Fruit fly (Drosophila melanogaster) whole organism, embryonic: ENCODE data around the gene QC.
A peak's percentile ranks its signal among the peaks of the same experiment; 100 is the strongest.

Experiments
- Atf6 ChIP-seq: fragments of 200-800 bp; sonication (Bioruptor generic); IDR thresholded peaks from 2 replicates; pipeline ENCODE4 v1.3.6; 2022; ENCODE audit warnings: missing biosample characterization, missing genetic modification characterization
- Bdp1 ChIP-seq: fragments of 200-800 bp; sonication (Bioruptor generic); optimal IDR thresholded peaks from 3 replicates; lab custom pipeline; 2016; ENCODE audit warnings: missing biosample characterization, missing genetic modification characterization
- CG1024 ChIP-seq: fragments of 200-800 bp; sonication (Bioruptor generic); IDR thresholded peaks from 2 replicates; pipeline ENCODE4 v1.3.6; 2022; ENCODE audit warnings: missing biosample characterization, missing genetic modification characterization
- CG11560 ChIP-seq: fragments of 200-800 bp; sonication (Bioruptor generic); IDR thresholded peaks from 3 replicates; pipeline ENCODE4 v1.3.6; 2022; ENCODE audit warnings: missing biosample characterization, missing genetic modification characterization
- CG12071 ChIP-seq: fragments of 200-800 bp; sonication (Bioruptor generic); optimal IDR thresholded peaks from 3 replicates; lab custom pipeline; 2018; ENCODE audit warnings: missing biosample characterization, mild to moderate bottlenecking, missing genetic modification characterization
- CG13287 ChIP-seq: fragments of 200-800 bp; sonication (Bioruptor generic); IDR thresholded peaks from 2 replicates; pipeline ENCODE4 v1.3.6; 2022; ENCODE audit warnings: missing biosample characterization, missing genetic modification characterization; ENCODE audit not compliant: partially characterized antibody
- CG15514 ChIP-seq: fragments of 200-800 bp; sonication (Bioruptor generic); optimal IDR thresholded peaks from 3 replicates; lab custom pipeline; 2017; ENCODE audit warnings: missing biosample characterization, missing genetic modification characterization, mild to moderate bottlenecking, moderate library complexity, missing genetic modification reagents
- CG15601 ChIP-seq: fragments of 200-800 bp; sonication (Bioruptor generic); optimal IDR thresholded peaks from 3 replicates; lab custom pipeline; 2019; ENCODE audit warnings: missing biosample characterization, mild to moderate bottlenecking, missing genetic modification characterization, moderate library complexity
- CG15696 ChIP-seq: fragments of 200-800 bp; sonication (Bioruptor generic); optimal IDR thresholded peaks from 2 replicates; lab custom pipeline; 2019; ENCODE audit warnings: missing biosample characterization, mild to moderate bottlenecking, missing genetic modification characterization, moderate library complexity
- CG2202 ChIP-seq: fragments of 200-800 bp; sonication (Bioruptor generic); optimal IDR thresholded peaks from 2 replicates; lab custom pipeline; 2018; ENCODE audit warnings: missing biosample characterization, mild to moderate bottlenecking, missing genetic modification characterization
- CG31441 ChIP-seq: fragments of 200-800 bp; sonication (Bioruptor generic); IDR thresholded peaks from 2 replicates; pipeline ENCODE4 v1.3.6; 2022; ENCODE audit warnings: missing biosample characterization, missing genetic modification characterization
- CG34422 ChIP-seq: fragments of 200-800 bp; sonication (Bioruptor generic); IDR thresholded peaks from 3 replicates; pipeline ENCODE4 v1.3.6; 2022; ENCODE audit warnings: missing biosample characterization, missing genetic modification characterization
- CG7928 ChIP-seq: fragments of 200-800 bp; sonication (Bioruptor generic); optimal IDR thresholded peaks from 2 replicates; lab custom pipeline; 2017; ENCODE audit warnings: missing biosample characterization, mild to moderate bottlenecking, missing genetic modification characterization
- CG7963 ChIP-seq: fragments of 200-800 bp; sonication (Bioruptor generic); IDR thresholded peaks from 3 replicates; pipeline ENCODE4 v1.3.6; 2022; ENCODE audit warnings: missing biosample characterization, missing genetic modification characterization; ENCODE audit not compliant: partially characterized antibody
- CG9797 ChIP-seq: fragments of 200-800 bp; sonication (Bioruptor generic); optimal IDR thresholded peaks from 3 replicates; lab custom pipeline; 2018; ENCODE audit warnings: missing biosample characterization, mild to moderate bottlenecking, missing genetic modification characterization
- CG9876 ChIP-seq: fragments of 200-800 bp; sonication (Bioruptor generic); optimal IDR thresholded peaks from 2 replicates; lab custom pipeline; 2016; ENCODE audit warnings: missing biosample characterization, missing genetic modification characterization
- Dp ChIP-seq: fragments of 200-800 bp; sonication (Bioruptor generic); optimal IDR thresholded peaks from 2 replicates; lab custom pipeline; 2018; ENCODE audit warnings: missing biosample characterization, mild to moderate bottlenecking, missing genetic modification characterization, moderate library complexity
- Dref ChIP-seq: fragments of 200-800 bp; sonication (Bioruptor generic); IDR thresholded peaks from 2 replicates; pipeline ENCODE4 v1.3.6; 2022; ENCODE audit warnings: missing biosample characterization, missing genetic modification characterization
- Elba2 ChIP-seq: fragments of 200-800 bp; sonication (Bioruptor generic); optimal IDR thresholded peaks from 3 replicates; lab custom pipeline; 2016; ENCODE audit warnings: missing biosample characterization, missing genetic modification characterization
- Ets97D ChIP-seq: fragments of 200-800 bp; sonication (Bioruptor generic); optimal IDR thresholded peaks from 3 replicates; lab custom pipeline; 2016; ENCODE audit warnings: missing biosample characterization, missing genetic modification characterization
- H15 ChIP-seq: fragments of 200-800 bp; sonication (Bioruptor generic); IDR thresholded peaks from 3 replicates; pipeline ENCODE4 v1.3.6; 2022; ENCODE audit warnings: missing biosample characterization, missing genetic modification characterization
- HLH54F ChIP-seq: fragments of 200-800 bp; sonication (Bioruptor generic); optimal IDR thresholded peaks from 3 replicates; lab custom pipeline; 2016; ENCODE audit warnings: missing biosample characterization, missing genetic modification characterization
- HmgZ ChIP-seq: fragments of 200-800 bp; sonication (Bioruptor generic); optimal IDR thresholded peaks from 2 replicates; lab custom pipeline; 2018; ENCODE audit warnings: missing biosample characterization, mild to moderate bottlenecking, missing genetic modification characterization
- Lim3 ChIP-seq: fragments of 200-800 bp; sonication (Bioruptor generic); IDR thresholded peaks from 2 replicates; pipeline ENCODE4 v1.3.6; 2022; ENCODE audit warnings: missing biosample characterization, missing genetic modification characterization
- MESR4 ChIP-seq: fragments of 200-800 bp; sonication (Bioruptor generic); optimal IDR thresholded peaks from 2 replicates; lab custom pipeline; 2018; ENCODE audit warnings: missing biosample characterization, mild to moderate bottlenecking, missing genetic modification characterization, moderate library complexity
- Mad ChIP-seq: fragments of 200-800 bp; sonication (Bioruptor generic); optimal IDR thresholded peaks from 2 replicates; lab custom pipeline; 2016; ENCODE audit warnings: missing biosample characterization, missing genetic modification characterization
- NC2β ChIP-seq: fragments of 200-800 bp; sonication (Bioruptor generic); optimal IDR thresholded peaks from 2 replicates; lab custom pipeline; 2016; ENCODE audit warnings: missing biosample characterization, missing genetic modification characterization
- Sry-δ ChIP-seq: fragments of 200-800 bp; sonication (Bioruptor generic); optimal IDR thresholded peaks from 2 replicates; lab custom pipeline; 2016; ENCODE audit warnings: missing biosample characterization, missing genetic modification characterization
- Tbp ChIP-seq: fragments of >200 bp; optimal IDR thresholded peaks from 2 replicates; lab custom pipeline; 2018; ENCODE audit warnings: missing biosample characterization, missing genetic modification characterization
- YL-1 ChIP-seq: fragments of 200-800 bp; sonication (Bioruptor generic); optimal IDR thresholded peaks from 3 replicates; lab custom pipeline; 2017; ENCODE audit warnings: missing biosample characterization, mild to moderate bottlenecking, missing genetic modification characterization
- bigmax ChIP-seq: fragments of 200-800 bp; sonication (Bioruptor generic); optimal IDR thresholded peaks from 2 replicates; lab custom pipeline; 2018; ENCODE audit warnings: missing biosample characterization, mild to moderate bottlenecking, missing genetic modification characterization
- corto ChIP-seq: fragments of 200-800 bp; sonication (Bioruptor generic); optimal IDR thresholded peaks from 2 replicates; lab custom pipeline; 2016; ENCODE audit warnings: missing biosample characterization, mild to moderate bottlenecking, missing genetic modification characterization, moderate library complexity
- crol ChIP-seq: fragments of 200-800 bp; sonication (Bioruptor generic); IDR thresholded peaks from 2 replicates; pipeline ENCODE4 v1.3.6; 2022; ENCODE audit warnings: missing biosample characterization, missing genetic modification characterization
- dm ChIP-seq: fragments of 200-800 bp; sonication (Bioruptor generic); optimal IDR thresholded peaks from 3 replicates; lab custom pipeline; 2016; ENCODE audit warnings: missing biosample characterization, missing genetic modification characterization
- gfzf ChIP-seq: fragments of 200-800 bp; sonication (Bioruptor generic); optimal IDR thresholded peaks from 2 replicates; lab custom pipeline; 2016; ENCODE audit warnings: missing biosample characterization, mild to moderate bottlenecking, missing genetic modification characterization, moderate library complexity
- grau ChIP-seq: fragments of 200-800 bp; optimal IDR thresholded peaks from 3 replicates; lab custom pipeline; 2019; ENCODE audit warnings: missing biosample characterization, mild to moderate bottlenecking, missing genetic modification characterization, moderate library complexity
- hb ChIP-seq: fragments of 200-800 bp; sonication (Bioruptor generic); IDR thresholded peaks from 3 replicates; pipeline ENCODE4 v1.3.6; 2022; ENCODE audit warnings: missing biosample characterization, missing genetic modification characterization; ENCODE audit not compliant: partially characterized antibody
- hbn ChIP-seq: fragments of 200-800 bp; sonication (Bioruptor generic); IDR thresholded peaks from 2 replicates; pipeline ENCODE4 v1.3.6; 2022; ENCODE audit warnings: missing biosample characterization, missing genetic modification characterization; ENCODE audit not compliant: partially characterized antibody
- insv ChIP-seq, 2 experiments: fragments of 200-800 bp; sonication (Bioruptor generic); optimal IDR thresholded peaks; 3 replicates each; lab custom pipeline; 2016 to 2018; ENCODE audit warnings: missing biosample characterization in 2 of 2, missing genetic modification characterization in 2 of 2
- inv ChIP-seq: fragments of 200-800 bp; sonication (Bioruptor generic); IDR thresholded peaks from 2 replicates; pipeline ENCODE4 v1.3.6; 2022; ENCODE audit warnings: missing biosample characterization, missing genetic modification characterization; ENCODE audit not compliant: partially characterized antibody
- lola ChIP-seq, 3 experiments: fragments of >200 bp in 2 of 3; fragments of 200-800 bp in 1 of 3; sonication (Bioruptor generic) in 1 of 3; optimal IDR thresholded peaks; 2 replicates each; lab custom pipeline; 2017 to 2019; ENCODE audit warnings: missing biosample characterization in 3 of 3, missing genetic modification characterization in 3 of 3, mild to moderate bottlenecking in 1 of 3, moderate library complexity in 1 of 3
- pita ChIP-seq: fragments of 200-800 bp; sonication (Bioruptor generic); optimal IDR thresholded peaks from 2 replicates; lab custom pipeline; 2017; ENCODE audit warnings: missing biosample characterization, mild to moderate bottlenecking, missing genetic modification characterization
- sna ChIP-seq: fragments of 200-800 bp; sonication (Bioruptor generic); IDR thresholded peaks from 2 replicates; pipeline ENCODE4 v1.3.6; 2022; ENCODE audit warnings: missing biosample characterization, missing genetic modification characterization; ENCODE audit not compliant: partially characterized antibody
- trem ChIP-seq: fragments of 200-800 bp; optimal IDR thresholded peaks from 3 replicates; lab custom pipeline; 2019; ENCODE audit warnings: missing biosample characterization, mild to moderate bottlenecking, missing genetic modification characterization, moderate library complexity
- tup ChIP-seq: fragments of 200-800 bp; sonication (Bioruptor generic); optimal IDR thresholded peaks from 2 replicates; lab custom pipeline; 2016; ENCODE audit warnings: missing biosample characterization, mild to moderate bottlenecking, missing genetic modification characterization, moderate library complexity
- tx ChIP-seq: fragments of 200-800 bp; sonication (Bioruptor generic); optimal IDR thresholded peaks from 2 replicates; lab custom pipeline; 2016; ENCODE audit warnings: missing biosample characterization, missing genetic modification characterization
- vnd ChIP-seq: fragments of 200-800 bp; sonication (Bioruptor generic); IDR thresholded peaks from 3 replicates; pipeline ENCODE4 v1.3.6; 2022; ENCODE audit warnings: missing biosample characterization, missing genetic modification characterization; ENCODE audit not compliant: partially characterized antibody
- wor ChIP-seq: fragments of 200-800 bp; sonication (Bioruptor generic); IDR thresholded peaks from 2 replicates; pipeline ENCODE4 v1.3.6; 2022; ENCODE audit warnings: missing biosample characterization, missing genetic modification characterization
- zfh2 ChIP-seq: fragments of 200-800 bp; sonication (Bioruptor generic); optimal IDR thresholded peaks from 2 replicates; lab custom pipeline; 2016; ENCODE audit warnings: missing biosample characterization, missing genetic modification characterization

QC gene

DNA sequence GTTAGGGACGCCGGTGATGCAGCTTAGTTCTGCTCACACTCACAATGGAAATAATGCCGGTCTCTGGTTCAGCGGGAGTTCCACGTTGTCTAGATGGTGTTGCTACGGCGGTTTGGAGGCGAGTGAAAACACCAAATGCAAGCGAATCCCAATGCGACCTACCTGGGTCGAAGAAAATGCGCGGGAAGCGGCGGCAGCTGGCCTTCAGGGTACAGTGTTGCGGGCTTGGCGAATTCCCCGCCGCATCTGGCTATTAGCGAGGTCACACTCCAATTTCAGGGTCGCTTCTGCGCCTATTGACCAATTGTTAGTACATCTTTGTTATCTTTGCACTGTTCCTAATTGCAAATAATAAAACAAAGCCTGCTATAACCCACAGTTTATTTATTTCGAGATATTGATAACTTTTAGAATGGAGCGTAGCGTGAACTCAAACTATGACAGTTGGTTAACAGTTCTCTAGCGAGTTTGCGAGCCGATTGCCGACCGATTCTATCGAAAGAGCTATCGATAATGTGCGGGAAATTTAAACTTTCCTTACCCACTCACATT lies 30.2 kb upstream of the QC start, which contains the start of gene Rcc1 (continued):
- TF ChIP-seq zfh2, result peak; percentile 15
- peak in 1 of 3 experiments; percentile 14 for TF ChIP-seq lola (GFP tag; optimal IDR thresholded peaks at IDR 0.05; lab: Kevin White, UChicago)
- peak; percentile 49; the same call in 1 of the 2 replicates for TF ChIP-seq crol
- TF ChIP-seq Dp, result peak; percentile 97
- TF ChIP-seq HLH54F (GFP tag; lab: Kevin White, UChicago), result peak; percentile 18
- peak; percentile 21 for TF ChIP-seq NC2β (GFP tag; lab: Kevin White, UChicago)
- TF ChIP-seq dm (GFP tag; lab: Kevin White, UChicago), result peak; percentile 56
- TF ChIP-seq insv (GFP tag; optimal IDR thresholded peaks at IDR 0.05; lab: Kevin White, UChicago), result peak in 1 of 2 experiments; percentile 63
- peak; percentile 72 for TF ChIP-seq HmgZ
- TF ChIP-seq Lim3 (GFP tag; lab: Robert Waterston, UW), result no peak
- TF ChIP-seq CG34422 (GFP tag; lab: Robert Waterston, UW), result peak; percentile 93; the same call in 2 of the 3 replicates
- peak; percentile 0 for TF ChIP-seq tx (GFP tag; lab: Kevin White, UChicago)
- peak; percentile 59; the same call in 1 of the 3 replicates for TF ChIP-seq hb (GFP tag; lab: Robert Waterston, UW)
- TF ChIP-seq grau, result peak; percentile 23
- no peak for TF ChIP-seq wor (GFP tag; lab: Robert Waterston, UW)
- peak; percentile 41; the same call in 1 of the 2 replicates for TF ChIP-seq hbn (GFP tag; lab: Robert Waterston, UW)
- peak; percentile 64 for TF ChIP-seq Tbp
- TF ChIP-seq H15, result no peak
- TF ChIP-seq CG12071 (GFP tag; lab: Kevin White, UChicago), result no peak
- TF ChIP-seq Ets97D (GFP tag; lab: Kevin White, UChicago), result peak; percentile 85
- peak; percentile 78 for TF ChIP-seq CG13287 (GFP tag; lab: Robert Waterston, UW)
- no peak for TF ChIP-seq corto (GFP tag; lab: Kevin White, UChicago)
- TF ChIP-seq Mad (GFP tag; lab: Kevin White, UChicago), result peak; percentile 0
- TF ChIP-seq Elba2 (GFP tag; lab: Kevin White, UChicago), result peak; percentile 83
- TF ChIP-seq trem, result peak; percentile 87
- no peak for TF ChIP-seq CG2202 (tag; lab: Kevin White, UChicago)
- TF ChIP-seq sna (GFP tag; lab: Robert Waterston, UW), result no peak
- TF ChIP-seq MESR4 (GFP tag; lab: Kevin White, UChicago), result peak; percentile 61
- no peak for TF ChIP-seq tup (GFP tag; lab: Kevin White, UChicago)
- peak; percentile 26 for TF ChIP-seq CG9876 (GFP tag; lab: Kevin White, UChicago)
- TF ChIP-seq CG15696 (tag; lab: Kevin White, UChicago), result peak; percentile 23
- TF ChIP-seq CG11560, result no peak
- TF ChIP-seq CG7963, result peak; percentile 38; the same call in 1 of the 3 replicates
- TF ChIP-seq Bdp1 (GFP tag; lab: Kevin White, UChicago), result peak; percentile 10
- peak; percentile 73 for TF ChIP-seq Dref (GFP tag; lab: Robert Waterston, UW)
- peak; percentile 74 for TF ChIP-seq pita (GFP tag; lab: Kevin White, UChicago)
- TF ChIP-seq CG15514, result peak; percentile 90
- peak; percentile 16 for TF ChIP-seq CG7928 (GFP tag; lab: Kevin White, UChicago)
- peak; percentile 28 for TF ChIP-seq YL-1 (GFP tag; lab: Kevin White, UChicago)
- no peak for TF ChIP-seq Atf6 (GFP tag; lab: Robert Waterston, UW)
- no peak for TF ChIP-seq CG31441
- peak; percentile 54 for TF ChIP-seq inv (GFP tag; lab: Robert Waterston, UW)
- peak; percentile 87 for TF ChIP-seq Sry-δ (GFP tag; lab: Kevin White, UChicago)
- peak; percentile 70 for TF ChIP-seq gfzf
- TF ChIP-seq CG1024, result no peak
- peak; percentile 59 for TF ChIP-seq vnd (GFP tag; lab: Robert Waterston, UW)
- TF ChIP-seq CG15601 (tag; lab: Kevin White, UChicago), result peak; percentile 32
- TF ChIP-seq bigmax (GFP tag; lab: Kevin White, UChicago), result peak; percentile 94
- peak; percentile 70 for TF ChIP-seq CG9797
